Fruit fly (Drosophila melanogaster): ENCODE measurements around the gene Dph1.
A peak's percentile ranks its signal among the peaks of the same experiment; 100 is the strongest.

The Dph1 gene

DNA sequence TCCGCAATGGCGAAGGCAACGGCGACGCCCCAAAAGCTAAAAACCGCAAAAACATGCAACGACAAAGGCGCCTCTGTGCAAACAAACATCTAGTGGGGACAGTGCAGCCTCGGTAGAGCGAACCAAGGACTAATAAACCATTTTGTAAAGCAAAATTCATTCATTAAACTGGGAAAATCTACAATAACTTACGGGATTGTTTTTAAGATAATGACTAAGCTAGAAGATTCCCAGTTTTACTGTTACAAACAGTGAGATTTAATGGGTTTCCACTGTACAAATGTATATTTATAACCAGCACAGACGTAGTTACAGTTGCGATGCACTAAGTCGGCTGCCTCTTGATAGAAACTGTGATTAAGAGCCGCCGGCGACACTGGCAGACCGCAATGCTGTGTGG is 40.6 kb downstream of the Dph1 start (continued):
- TF ChIP-seq Elba2 (GFP tag; optimal IDR thresholded peaks at IDR 0.05) (no peak), Lim3 (GFP tag; IDR thresholded peaks at IDR 0.05) (no peak), CG6791 (GFP tag; IDR thresholded peaks at IDR 0.05; ENCODE audit: partially characterized antibody) (no peak), Atf6 (GFP tag; IDR thresholded peaks at IDR 0.05) (no peak), Ets65A (GFP tag) (no peak), CG17385 (GFP tag; optimal IDR thresholded peaks at IDR 0.05) (no peak), CG30403 (GFP tag; optimal IDR thresholded peaks at IDR 0.05) (no peak), sisA (GFP tag; IDR thresholded peaks at IDR 0.05) (0 out of 2 replicates have a peak, but pooled peaks have one; percentile 12), lmd (GFP tag; IDR thresholded peaks at IDR 0.05) (peak; percentile 37; the same call in 1 of the 2 replicates), CG12391 (tag; optimal IDR thresholded peaks at IDR 0.05) (no peak), CG12299 (tag; optimal IDR thresholded peaks at IDR 0.05) (no peak), CG15601 (tag; optimal IDR thresholded peaks at IDR 0.05) (no peak), az2 (GFP tag; optimal IDR thresholded peaks at IDR 0.05) (no peak)

DNA sequence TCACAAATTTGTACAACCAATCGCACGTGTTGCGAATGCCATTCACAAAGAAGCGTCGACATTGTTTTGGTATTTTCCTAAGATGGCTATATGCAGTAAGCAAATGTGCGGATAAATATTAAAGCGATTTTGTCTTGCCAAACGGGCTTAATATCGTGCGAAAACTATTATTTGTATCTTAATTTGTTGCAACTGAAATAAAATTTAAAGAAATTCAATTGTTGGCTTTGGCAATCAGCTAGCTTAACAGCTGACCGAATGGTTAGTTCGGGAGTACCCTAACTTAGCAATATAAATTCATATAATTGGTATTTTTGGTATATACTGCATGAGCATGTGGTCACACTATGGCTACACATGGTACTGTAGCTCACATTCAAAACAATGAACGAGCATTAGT is 48.4 kb downstream of the Dph1 start, which contains the start of the genes RIOK1 and Polr3H:
TSS of gene RIOK1 (minus strand) at position 65 of the 400 bp plus-strand sequence.
TSS of gene Polr3H (plus strand) at position 347 of the 400 bp plus-strand sequence.
- peak; percentile 14 for TF ChIP-seq CG2202 (tag; optimal IDR thresholded peaks at IDR 0.05)
- TF ChIP-seq Side (GFP tag; optimal IDR thresholded peaks at IDR 0.05) = peak; percentile 64
- peak; percentile 23 for TF ChIP-seq CG33557 (GFP tag; optimal IDR thresholded peaks at IDR 0.05)
- TF ChIP-seq ash1 (GFP tag; optimal IDR thresholded peaks at IDR 0.05) = no peak
- peak; percentile 80 for TF ChIP-seq gro (GFP tag; optimal IDR thresholded peaks at IDR 0.05)
- no peak for TF ChIP-seq CG7357 (GFP tag; IDR thresholded peaks at IDR 0.05)
- TF ChIP-seq Hr51 (GFP tag; optimal IDR thresholded peaks at IDR 0.05) = peak in 1 of 2 experiments; percentile 63
- peak; percentile 68 for TF ChIP-seq CG4617 (GFP tag; optimal IDR thresholded peaks at IDR 0.05; ENCODE audit: borderline replicate concordance)
- TF ChIP-seq CG3163 (GFP tag; optimal IDR thresholded peaks at IDR 0.05) = no peak
- peak; percentile 40; the same call in 1 of the 2 replicates for TF ChIP-seq ranshi (GFP tag; IDR thresholded peaks at IDR 0.05)
- TF ChIP-seq CG7372 (GFP tag; IDR thresholded peaks at IDR 0.05) = peak; percentile 54; the same call in 1 of the 2 replicates
- TF ChIP-seq grn (GFP tag; optimal IDR thresholded peaks at IDR 0.05) = no peak
- TF ChIP-seq fu2 (GFP tag; optimal IDR thresholded peaks at IDR 0.05) = peak; percentile 66
- no peak for TF ChIP-seq sug (tag; optimal IDR thresholded peaks at IDR 0.05)
- TF ChIP-seq Gug (GFP tag; IDR thresholded peaks at IDR 0.05) = peak; percentile 51; the same call in 3 of the 4 replicates
- no peak for TF ChIP-seq ham (GFP tag; IDR thresholded peaks at IDR 0.05)
- peak; percentile 71 for TF ChIP-seq CG4820 (GFP tag; optimal IDR thresholded peaks at IDR 0.05)
- 0 out of 2 replicates have a peak, but pooled peaks have one; percentile 28 for TF ChIP-seq klu (GFP tag; IDR thresholded peaks at IDR 0.05)
- no peak for TF ChIP-seq tap (tag; optimal IDR thresholded peaks at IDR 0.05)
- no peak for TF ChIP-seq CG11696 (GFP tag; IDR thresholded peaks at IDR 0.05)
- no peak for TF ChIP-seq Nf-YB (GFP tag; optimal IDR thresholded peaks at IDR 0.05)
- TF ChIP-seq luna (GFP tag; optimal IDR thresholded peaks at IDR 0.05) = no peak
- peak; percentile 15 for TF ChIP-seq MESR4 (GFP tag; optimal IDR thresholded peaks at IDR 0.05)
- TF ChIP-seq wor (GFP tag; IDR thresholded peaks at IDR 0.05) = no peak
- peak; percentile 83 for TF ChIP-seq ems (GFP tag; optimal IDR thresholded peaks at IDR 0.05)
- TF ChIP-seq pnt (GFP tag; optimal IDR thresholded peaks at IDR 0.05) = peak; percentile 32
- no peak for TF ChIP-seq sqz (GFP tag; optimal IDR thresholded peaks at IDR 0.05)
- no peak for TF ChIP-seq Dref (GFP tag; IDR thresholded peaks at IDR 0.05)
- no peak for TF ChIP-seq ato (GFP tag; IDR thresholded peaks at IDR 0.05; ENCODE audit: partially characterized antibody)
- no peak for TF ChIP-seq hb (GFP tag; IDR thresholded peaks at IDR 0.05; ENCODE audit: partially characterized antibody)
- no peak for TF ChIP-seq pfk (GFP tag; optimal IDR thresholded peaks at IDR 0.05)
- peak; percentile 41 for TF ChIP-seq cato (GFP tag; optimal IDR thresholded peaks at IDR 0.05; ENCODE audit: borderline replicate concordance)
- peak; percentile 34; the same call in 1 of the 2 replicates for TF ChIP-seq CG32772 (GFP tag; IDR thresholded peaks at IDR 0.05)
- no peak for TF ChIP-seq CG6854 (GFP tag; optimal IDR thresholded peaks at IDR 0.05)
- peak; percentile 56 for TF ChIP-seq ERR (GFP tag; optimal IDR thresholded peaks at IDR 0.05)
- TF ChIP-seq crc (GFP tag; optimal IDR thresholded peaks at IDR 0.05) = peak; percentile 70
- TF ChIP-seq lola (GFP tag; optimal IDR thresholded peaks at IDR 0.05) = peak in 1 of 3 experiments; percentile 65
- TF ChIP-seq nerfin-2 (GFP tag; IDR thresholded peaks at IDR 0.05; ENCODE audit: partially characterized antibody) = no peak

Data from whole organism, embryonic.